Worm (Caenorhabditis elegans) whole organism, L4 larva: Measurements from ENCODE around the gene nhr-195.

Source experiments
- F10B5.3 ChIP-seq: sonication (generic microtip); optimal IDR thresholded peaks from 2 replicates; lab custom pipeline; 2016; ENCODE audit warnings: mild to moderate bottlenecking, missing genetic modification characterization, missing compliant biosample characterization
- R02D3.7 ChIP-seq: fragments of 150-350 bp; sonication (generic microtip); optimal IDR thresholded peaks from 3 replicates; lab custom pipeline; 2014; ENCODE audit warnings: missing biosample characterization, missing genetic modification characterization
- Y105C5A.15 ChIP-seq: fragments of 200-800 bp; sonication (Bioruptor generic); IDR thresholded peaks from 2 replicates; pipeline ENCODE4 v1.3.6; 2022; ENCODE audit warnings: missing genetic modification characterization, missing compliant biosample characterization
- Y5F2A.4 ChIP-seq: fragments of 200-800 bp; sonication (Bioruptor generic); optimal IDR thresholded peaks from 2 replicates; lab custom pipeline; 2018; ENCODE audit warnings: mild to moderate bottlenecking, missing genetic modification characterization, missing compliant biosample characterization
- ZK546.5 ChIP-seq, 2 experiments: sonication (generic microtip); optimal IDR thresholded peaks; 2 replicates each; lab custom pipeline; 2017; ENCODE audit warnings: missing biosample characterization in 2 of 2, missing genetic modification characterization in 2 of 2
- aha-1 ChIP-seq: fragments of 150-350 bp; peaks from one replicate; lab custom pipeline; 2014; ENCODE audit warnings: missing biosample characterization, missing genetic modification characterization
- ama-1 ChIP-seq: fragments of 150-350 bp; optimal IDR thresholded peaks from 2 replicates; lab custom pipeline; 2014; ENCODE audit warnings: inconsistent platforms, mixed read lengths
- arid-1 ChIP-seq: fragments of 200-800 bp; sonication (Bioruptor generic); conservative IDR thresholded peaks from 2 replicates; pipeline ENCODE4 v1.3.6; 2022; ENCODE audit warnings: missing genetic modification reagents, missing genetic modification characterization, missing compliant biosample characterization
- ceh-28 ChIP-seq: fragments of 150-350 bp; optimal IDR thresholded peaks from 2 replicates; lab custom pipeline; 2014; ENCODE audit warnings: missing biosample characterization, missing genetic modification reagents, missing genetic modification characterization
- ceh-32 ChIP-seq: sonication (generic microtip); optimal IDR thresholded peaks from 2 replicates; lab custom pipeline; 2016; ENCODE audit warnings: mild to moderate bottlenecking, missing genetic modification characterization, missing compliant biosample characterization; ENCODE audit not compliant: poor library complexity
- ceh-62 ChIP-seq: sonication (generic microtip); optimal IDR thresholded peaks from 2 replicates; lab custom pipeline; 2017; ENCODE audit warnings: missing biosample characterization, missing genetic modification characterization
- ceh-82 ChIP-seq: sonication (generic microtip); optimal IDR thresholded peaks from 2 replicates; lab custom pipeline; 2017; ENCODE audit warnings: missing biosample characterization, missing genetic modification characterization
- cey-2 ChIP-seq: sonication (generic microtip); optimal IDR thresholded peaks from 3 replicates; lab custom pipeline; 2017; ENCODE audit warnings: missing genetic modification characterization, mild to moderate bottlenecking, missing compliant biosample characterization, antibody characterized with exemption, borderline replicate concordance; ENCODE audit not compliant: insufficient read depth
- daf-16 ChIP-seq, 3 experiments: sonication (generic microtip); optimal IDR thresholded peaks; 2 replicates each; lab custom pipeline; 2016 to 2017; ENCODE audit warnings: missing genetic modification characterization in 3 of 3, missing genetic modification reagents in 3 of 3, mild to moderate bottlenecking in 2 of 3, missing compliant biosample characterization in 2 of 3, missing biosample characterization in 1 of 3, moderate library complexity in 1 of 3
- daf-8 ChIP-seq: fragments of 200-800 bp; sonication (Bioruptor generic); IDR thresholded peaks from 2 replicates; pipeline ENCODE4 v1.3.6; 2022; ENCODE audit warnings: missing genetic modification characterization, missing compliant biosample characterization
- dmd-6 ChIP-seq: fragments of 200-800 bp; sonication (Bioruptor generic); IDR thresholded peaks from 2 replicates; pipeline ENCODE4 v1.3.6; 2022; ENCODE audit warnings: missing genetic modification reagents, missing genetic modification characterization, missing compliant biosample characterization
- duxl-1 ChIP-seq: sonication (generic microtip); optimal IDR thresholded peaks from 2 replicates; lab custom pipeline; 2016; ENCODE audit warnings: mild to moderate bottlenecking, missing genetic modification characterization, moderate library complexity, missing compliant biosample characterization; ENCODE audit not compliant: poor library complexity
- dve-1 ChIP-seq: sonication (generic microtip); optimal IDR thresholded peaks from 2 replicates; lab custom pipeline; 2017; ENCODE audit warnings: antibody characterized with exemption, mild to moderate bottlenecking, missing genetic modification characterization, missing compliant biosample characterization; ENCODE audit not compliant: insufficient read depth
- egl-27 ChIP-seq: sonication (generic microtip); optimal IDR thresholded peaks from 3 replicates; lab custom pipeline; 2017; ENCODE audit warnings: missing biosample characterization, missing genetic modification reagents, missing genetic modification characterization
- egl-43 ChIP-seq: fragments of 200-800 bp; sonication (Bioruptor generic); IDR thresholded peaks from 2 replicates; pipeline ENCODE4 v1.3.6; 2022; ENCODE audit warnings: missing genetic modification reagents, missing genetic modification characterization, missing compliant biosample characterization
- fkh-10 ChIP-seq: fragments of 150-350 bp; optimal IDR thresholded peaks from 2 replicates; lab custom pipeline; 2014; ENCODE audit warnings: missing biosample characterization, missing genetic modification reagents, missing genetic modification characterization
- fos-1 ChIP-seq: fragments of 150-350 bp; optimal IDR thresholded peaks from 2 replicates; lab custom pipeline; 2014; ENCODE audit warnings: missing biosample characterization, missing genetic modification characterization
- hlh-30 ChIP-seq: sonication (generic microtip); optimal IDR thresholded peaks from 2 replicates; lab custom pipeline; 2017; ENCODE audit warnings: antibody characterized with exemption, mild to moderate bottlenecking, missing genetic modification characterization, missing compliant biosample characterization; ENCODE audit not compliant: insufficient read depth
- hmg-1.1 ChIP-seq: fragments of 200-800 bp; sonication (Bioruptor generic); IDR thresholded peaks from 2 replicates; pipeline ENCODE4 v1.3.6; 2022; ENCODE audit warnings: missing genetic modification reagents, missing genetic modification characterization, missing compliant biosample characterization
- mep-1 ChIP-seq: fragments of 150-350 bp; sonication (generic microtip); optimal IDR thresholded peaks from 3 replicates; lab custom pipeline; 2014; ENCODE audit warnings: missing biosample characterization, missing genetic modification characterization
- mxl-2 ChIP-seq: fragments of 200-800 bp; sonication (Bioruptor generic); conservative IDR thresholded peaks from 2 replicates; pipeline ENCODE4 v1.3.6; 2022; ENCODE audit warnings: missing genetic modification reagents, missing genetic modification characterization, missing compliant biosample characterization
- mxl-3 ChIP-seq: fragments of 200-800 bp; sonication (Bioruptor generic); optimal IDR thresholded peaks from 2 replicates; lab custom pipeline; 2018; ENCODE audit warnings: mild to moderate bottlenecking, missing genetic modification characterization, missing compliant biosample characterization
- nhr-11 ChIP-seq: fragments of 150-350 bp; optimal IDR thresholded peaks from 2 replicates; lab custom pipeline; 2014; ENCODE audit warnings: missing biosample characterization, missing genetic modification characterization
- nhr-237 ChIP-seq: sonication (generic microtip); optimal IDR thresholded peaks from 2 replicates; lab custom pipeline; 2017; ENCODE audit warnings: missing biosample characterization, missing genetic modification characterization
- nhr-48 ChIP-seq: sonication (generic microtip); optimal IDR thresholded peaks from 2 replicates; lab custom pipeline; 2016; ENCODE audit warnings: mild to moderate bottlenecking, missing genetic modification characterization, missing compliant biosample characterization
- nhr-6 ChIP-seq: fragments of 150-350 bp; optimal IDR thresholded peaks from 2 replicates; lab custom pipeline; 2014; ENCODE audit warnings: missing biosample characterization, missing genetic modification characterization
- nhr-77 ChIP-seq: fragments of 150-350 bp; optimal IDR thresholded peaks from 2 replicates; lab custom pipeline; 2014; ENCODE audit warnings: missing biosample characterization, missing genetic modification characterization
- pha-4 ChIP-seq, 2 experiments: fragments of 150-350 bp in 1 of 2; fragments of 200-800 bp in 1 of 2; sonication (Bioruptor generic) in 1 of 2; IDR thresholded peaks in 1 of 2; optimal IDR thresholded peaks in 1 of 2; 2 replicates each; pipeline versions ENCODE4 v1.3.6 to Lab custom; 2014 to 2022; ENCODE audit warnings: missing genetic modification characterization in 2 of 2, missing genetic modification reagents in 2 of 2, missing biosample characterization in 1 of 2, missing compliant biosample characterization in 1 of 2
- php-3 ChIP-seq: fragments of 200-800 bp; sonication (Bioruptor generic); IDR thresholded peaks from 2 replicates; pipeline ENCODE4 v1.3.6; 2022; ENCODE audit warnings: missing genetic modification reagents, missing genetic modification characterization, missing compliant biosample characterization
- sdz-12 ChIP-seq: fragments of 200-800 bp; sonication (Bioruptor generic); optimal IDR thresholded peaks from 2 replicates; lab custom pipeline; 2018; ENCODE audit warnings: mild to moderate bottlenecking, missing genetic modification characterization, missing compliant biosample characterization
- set-16 ChIP-seq: fragments of 200-800 bp; sonication (Bioruptor generic); IDR thresholded peaks from 2 replicates; pipeline ENCODE4 v1.3.6; 2022; ENCODE audit warnings: missing genetic modification reagents, missing genetic modification characterization, missing compliant biosample characterization
- skn-1 ChIP-seq: fragments of 150-350 bp; optimal IDR thresholded peaks from 2 replicates; lab custom pipeline; 2014; ENCODE audit warnings: missing biosample characterization, missing genetic modification characterization
- snpc-4 ChIP-seq: fragments of 150-350 bp; optimal IDR thresholded peaks from 2 replicates; lab custom pipeline; 2014; ENCODE audit warnings: missing biosample characterization, missing genetic modification characterization
- tra-1 ChIP-seq: fragments of 200-800 bp; sonication (Bioruptor generic); IDR thresholded peaks from 2 replicates; pipeline ENCODE4 v1.3.6; 2022; ENCODE audit warnings: missing genetic modification reagents, missing genetic modification characterization, missing compliant biosample characterization
- unc-39 ChIP-seq: sonication (generic microtip); optimal IDR thresholded peaks from 2 replicates; lab custom pipeline; 2017; ENCODE audit warnings: missing biosample characterization, missing genetic modification characterization
- unc-62 ChIP-seq, 3 experiments: fragments of 150-350 bp in 1 of 3; sonication (generic microtip); optimal IDR thresholded peaks in 2 of 3; peaks in 1 of 3; 1 replicate in 1 of 3; 2 replicates in 2 of 3; lab custom pipeline; 2014 to 2017; ENCODE audit warnings: missing biosample characterization in 3 of 3, missing genetic modification characterization in 3 of 3, missing genetic modification reagents in 3 of 3, missing genotype in 1 of 3
- zip-11 ChIP-seq: fragments of 200-800 bp; sonication (Bioruptor generic); IDR thresholded peaks from 2 replicates; pipeline ENCODE4 v1.3.6; 2022; ENCODE audit warnings: missing genetic modification characterization, missing compliant biosample characterization
- ztf-11 ChIP-seq: fragments of 150-350 bp; optimal IDR thresholded peaks from 2 replicates; lab custom pipeline; 2014; ENCODE audit warnings: missing biosample characterization, missing genetic modification characterization

The nhr-195 gene

DNA sequence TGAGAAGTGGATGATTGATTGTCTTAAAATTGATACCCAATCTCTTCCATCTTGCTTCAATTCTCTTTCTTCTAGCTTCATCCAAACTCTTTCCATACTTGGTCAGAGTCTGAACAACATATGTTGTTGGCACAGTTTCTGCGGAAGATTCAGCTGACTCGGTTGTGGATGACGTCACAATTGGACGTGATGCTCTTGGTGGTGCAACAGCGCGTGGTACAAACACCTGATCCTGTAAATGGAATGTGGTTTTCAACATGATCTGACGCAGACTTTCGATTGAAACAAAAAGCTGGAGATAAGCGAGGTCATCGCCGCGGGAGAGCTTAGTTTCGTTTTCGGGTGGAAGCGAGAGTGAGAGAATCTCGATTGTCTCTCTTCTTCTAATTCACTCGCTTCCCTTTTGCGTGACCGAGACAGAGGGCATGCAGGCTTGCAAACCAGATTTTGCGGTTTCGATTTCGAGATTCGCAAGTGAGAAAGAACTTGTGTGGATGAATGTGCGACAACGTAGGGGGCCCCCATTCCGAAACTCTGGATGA lies 29.7 kb downstream of the nhr-195 start:
- peak; percentile 7 for TF ChIP-seq mxl-3
- TF ChIP-seq hlh-30 (tag; lab: Kevin White, UChicago), result peak; percentile 71
- TF ChIP-seq daf-16 (GFP tag; optimal IDR thresholded peaks at IDR 0.05; lab: Kevin White, UChicago), result no peak
- no peak for TF ChIP-seq daf-16 (tag; optimal IDR thresholded peaks at IDR 0.05; lab: Kevin White, UChicago)
- TF ChIP-seq aha-1 (tag; lab: Kevin White, UChicago), result peak; percentile 22
- TF ChIP-seq, all 104 proteins: peak for 3

DNA sequence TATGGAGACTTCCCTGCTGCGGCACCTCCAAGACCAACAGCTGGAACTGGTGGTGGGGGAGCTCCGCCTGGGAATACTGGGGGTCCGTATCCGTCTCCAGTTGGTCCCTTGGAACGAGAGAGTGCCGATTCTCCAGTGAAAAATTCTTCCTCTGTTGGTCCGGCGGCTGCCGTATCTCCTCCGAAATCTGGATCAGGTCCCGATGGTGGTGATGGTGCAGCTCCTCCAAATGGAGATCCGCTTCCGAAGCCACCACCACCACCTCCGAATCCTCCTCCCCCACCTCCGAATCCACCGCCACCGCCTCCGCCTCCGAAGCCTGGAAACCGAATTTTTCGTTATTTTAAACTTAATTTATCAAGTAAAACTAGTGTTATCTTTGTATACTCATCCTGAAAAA lies 31.8 kb downstream of the nhr-195 start:
- peak in 1 of 2 experiments; percentile 42 for TF ChIP-seq unc-62 (GFP tag; optimal IDR thresholded peaks at IDR 0.05 in 1 of 2; lab: Kevin White, UChicago)
- no peak for TF ChIP-seq unc-62 (tag; optimal IDR thresholded peaks at IDR 0.05; lab: Kevin White, UChicago)
- TF ChIP-seq daf-8 (GFP tag; lab: Robert Waterston, UW), result no peak
- TF ChIP-seq set-16 (GFP tag; lab: Robert Waterston, UW), result peak; percentile 95
- no peak for TF ChIP-seq nhr-11 (tag; lab: Kevin White, UChicago)
- no peak for TF ChIP-seq unc-39
- no peak for TF ChIP-seq zip-11 (GFP tag; lab: Robert Waterston, UW)
- no peak for TF ChIP-seq arid-1
- no peak for TF ChIP-seq fkh-10 (GFP tag; lab: Kevin White, UChicago)
- no peak for TF ChIP-seq sdz-12

DNA sequence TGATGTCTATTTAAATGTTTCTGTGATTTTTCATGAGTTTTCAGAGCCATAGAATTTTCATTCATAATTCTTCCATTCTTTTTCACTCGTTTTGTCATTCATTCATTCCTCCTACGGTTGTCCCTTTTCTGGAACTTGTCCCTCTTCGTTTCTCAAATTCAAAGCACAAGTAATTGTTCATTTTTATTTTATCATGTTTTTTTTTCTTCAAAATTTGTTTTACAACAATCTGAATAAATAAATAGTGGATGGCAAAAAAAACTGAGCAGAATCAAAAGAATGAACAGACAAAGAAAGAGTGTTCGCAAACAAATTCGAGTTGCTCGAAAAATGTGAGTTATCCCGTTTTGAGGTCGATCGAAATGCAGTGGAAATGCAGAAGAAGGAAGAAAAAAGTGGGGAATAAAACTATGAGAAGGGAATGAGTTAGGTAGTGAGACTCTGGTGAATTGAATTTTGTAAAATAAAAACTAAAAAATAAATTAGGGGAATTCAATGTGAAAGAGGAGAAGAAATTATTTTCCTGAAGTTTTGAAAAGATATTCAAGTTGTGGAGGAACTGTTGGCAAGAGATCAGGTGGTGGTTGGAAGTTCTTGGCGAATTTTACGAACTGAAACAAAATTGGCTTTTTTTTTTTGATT lies 32.6 kb downstream of the nhr-195 start:
- no peak for TF ChIP-seq egl-27 (tag; lab: Kevin White, UChicago)
- TF ChIP-seq cey-2 (tag; lab: Kevin White, UChicago), result no peak
- no peak for TF ChIP-seq nhr-6
- peak; percentile 54 for TF ChIP-seq pha-4 (GFP tag; IDR thresholded peaks at IDR 0.05; lab: Robert Waterston, UW)
- no peak for TF ChIP-seq pha-4 (tag; optimal IDR thresholded peaks at IDR 0.05; lab: Kevin White, UChicago)
- TF ChIP-seq ceh-28 (tag; lab: Kevin White, UChicago), result no peak
- peak; percentile 53; the same call in 1 of the 2 replicates for TF ChIP-seq arid-1
- 0 out of 2 replicates have a peak, but pooled peaks have one; percentile 14 for TF ChIP-seq dmd-6 (GFP tag; lab: Robert Waterston, UW)
- TF ChIP-seq nhr-237 (tag; lab: Kevin White, UChicago), result no peak
- peak; percentile 59 for TF ChIP-seq ama-1 (lab: Kevin White, UChicago)
- TF ChIP-seq mxl-2 (GFP tag; lab: Robert Waterston, UW), result no peak
- TF ChIP-seq ceh-32 (tag; lab: Kevin White, UChicago), result no peak
- TF ChIP-seq ztf-11 (tag; lab: Kevin White, UChicago), result no peak
- no peak for TF ChIP-seq snpc-4 (tag; lab: Kevin White, UChicago)
- TF ChIP-seq zip-11 (GFP tag; lab: Robert Waterston, UW), result no peak
- no peak for TF ChIP-seq tra-1 (GFP tag; lab: Robert Waterston, UW)
- no peak for TF ChIP-seq nhr-48 (tag; lab: Kevin White, UChicago)
- TF ChIP-seq sdz-12, result peak; percentile 54
- peak; percentile 55 for TF ChIP-seq Y5F2A.4
- no peak for TF ChIP-seq F10B5.3 (tag; lab: Kevin White, UChicago)
- no peak for TF ChIP-seq set-16 (GFP tag; lab: Robert Waterston, UW)
- no peak for TF ChIP-seq nhr-77
- TF ChIP-seq egl-43 (GFP tag; lab: Robert Waterston, UW), result no peak
- no peak for TF ChIP-seq ZK546.5 (tag; optimal IDR thresholded peaks at IDR 0.05; lab: Kevin White, UChicago)
- no peak for TF ChIP-seq skn-1
- 0 out of 2 replicates have a peak, but pooled peaks have one; percentile 13 for TF ChIP-seq hmg-1.1 (GFP tag; lab: Robert Waterston, UW)
- TF ChIP-seq mep-1 (tag; lab: Kevin White, UChicago), result peak; percentile 44
- TF ChIP-seq ceh-62 (tag; lab: Kevin White, UChicago), result no peak
- no peak for TF ChIP-seq Y105C5A.15 (GFP tag; lab: Robert Waterston, UW)
- TF ChIP-seq dve-1 (tag; lab: Kevin White, UChicago), result peak; percentile 37
- no peak for TF ChIP-seq duxl-1 (tag; lab: Kevin White, UChicago)
- 0 out of 2 replicates have a peak, but pooled peaks have one; percentile 48 for TF ChIP-seq php-3 (GFP tag; lab: Robert Waterston, UW)
- TF ChIP-seq ceh-82 (tag; lab: Kevin White, UChicago), result no peak
- no peak for TF ChIP-seq R02D3.7 (tag; lab: Kevin White, UChicago)
- no peak for TF ChIP-seq unc-39
- TF ChIP-seq daf-16 (GFP tag; optimal IDR thresholded peaks at IDR 0.05; lab: Kevin White, UChicago), result peak in 1 of 2 experiments; percentile 58
- peak; percentile 42 for TF ChIP-seq daf-16 (tag; optimal IDR thresholded peaks at IDR 0.05; lab: Kevin White, UChicago)
- TF ChIP-seq fos-1 (tag; lab: Kevin White, UChicago), result no peak
